Worm (Caenorhabditis elegans) whole organism, early embryonic: ENCODE data around the gene srh-97.

Experiments
- B0310.2 ChIP-seq: sonication (generic microtip); optimal IDR thresholded peaks from 2 replicates; lab custom pipeline; 2016; ENCODE audit warnings: mild to moderate bottlenecking, missing genetic modification characterization, missing compliant biosample characterization
- F13C5.2 ChIP-seq: sonication (generic microtip); optimal IDR thresholded peaks from 2 replicates; lab custom pipeline; 2017; ENCODE audit warnings: mild to moderate bottlenecking, missing genetic modification characterization, inconsistent platforms, missing compliant biosample characterization
- aly-1 ChIP-seq: sonication (generic microtip); optimal IDR thresholded peaks from 2 replicates; lab custom pipeline; 2016; ENCODE audit warnings: missing genetic modification characterization, missing compliant biosample characterization
- ama-1 ChIP-seq: fragments of 150-350 bp; optimal IDR thresholded peaks from 2 replicates; lab custom pipeline; 2014
- ceh-13 ChIP-seq: fragments of 200-800 bp; sonication (Bioruptor generic); optimal IDR thresholded peaks from 2 replicates; lab custom pipeline; 2018; ENCODE audit warnings: mild to moderate bottlenecking, missing genetic modification characterization, missing compliant biosample characterization
- ceh-36 ChIP-seq: sonication (generic microtip); optimal IDR thresholded peaks from 2 replicates; lab custom pipeline; 2016; ENCODE audit warnings: missing genetic modification characterization, inconsistent platforms, missing compliant biosample characterization
- ets-7 ChIP-seq: sonication (generic microtip); optimal IDR thresholded peaks from 2 replicates; lab custom pipeline; 2016; ENCODE audit warnings: missing genotype, missing genetic modification characterization, missing compliant biosample characterization
- flt-1 ChIP-seq: fragments of 200-800 bp; sonication (Bioruptor generic); IDR thresholded peaks from 2 replicates; pipeline ENCODE4 v1.3.6; 2022; ENCODE audit warnings: missing genetic modification characterization, missing compliant biosample characterization
- hmbx-1 ChIP-seq: sonication (generic microtip); optimal IDR thresholded peaks from 2 replicates; lab custom pipeline; 2016; ENCODE audit warnings: mild to moderate bottlenecking, missing genetic modification characterization, missing compliant biosample characterization
- hmg-4 ChIP-seq: fragments of 200-800 bp; sonication (Bioruptor generic); optimal IDR thresholded peaks from 2 replicates; lab custom pipeline; 2018; ENCODE audit warnings: mild to moderate bottlenecking, missing genetic modification characterization, missing compliant biosample characterization
- hnd-1 ChIP-seq: sonication (generic microtip); optimal IDR thresholded peaks from 2 replicates; lab custom pipeline; 2016; ENCODE audit warnings: missing genetic modification characterization, missing compliant biosample characterization
- pes-1 ChIP-seq: fragments of 200-800 bp; sonication (Bioruptor generic); IDR thresholded peaks from 2 replicates; pipeline ENCODE4 v1.3.6; 2022; ENCODE audit warnings: missing genetic modification reagents, missing genetic modification characterization, missing compliant biosample characterization
- scrt-1 ChIP-seq: fragments of 200-800 bp; sonication (Bioruptor generic); IDR thresholded peaks from 2 replicates; pipeline ENCODE4 v1.3.6; 2022; ENCODE audit warnings: missing genetic modification characterization, missing compliant biosample characterization
- sea-1 ChIP-seq: fragments of 200-800 bp; sonication (Bioruptor generic); conservative IDR thresholded peaks from 2 replicates; pipeline ENCODE4 v1.3.6; 2022; ENCODE audit warnings: missing genetic modification characterization, missing compliant biosample characterization
- tbx-11 ChIP-seq: fragments of 200-800 bp; sonication (Bioruptor generic); IDR thresholded peaks from 2 replicates; pipeline ENCODE4 v1.3.6; 2022; ENCODE audit warnings: missing genetic modification characterization, missing compliant biosample characterization
- tbx-37 ChIP-seq: fragments of 200-800 bp; sonication (Bioruptor generic); conservative IDR thresholded peaks from 2 replicates; pipeline ENCODE4 v1.3.6; 2022; ENCODE audit warnings: missing genetic modification reagents, missing genetic modification characterization, missing compliant biosample characterization
- tra-4 ChIP-seq: sonication (generic microtip); optimal IDR thresholded peaks from 2 replicates; lab custom pipeline; 2017; ENCODE audit warnings: missing genetic modification characterization, missing compliant biosample characterization

srh-97 gene

ce11 chrV:17022613-17023322, 5.9 kb downstream of the srh-97 start, which contains the start of the genes F49H6.8 and F49H6.5:
TSS of gene F49H6.8 (minus strand) at chrV:17022663.
TSS of gene F49H6.5 (plus strand) at chrV:17023241.
- TF ChIP-seq F13C5.2 = no peak
- no peak for TF ChIP-seq B0310.2
- TF ChIP-seq pes-1 (GFP tag; lab: Robert Waterston, UW) = no peak

- no peak for TF ChIP-seq flt-1
- no peak for TF ChIP-seq ama-1
- no peak for TF ChIP-seq scrt-1 (GFP tag; lab: Robert Waterston, UW)
- TF ChIP-seq aly-1 (tag; lab: Kevin White, UChicago) = no peak
Measured at ce11 chrV:17026289-17026688, 9.4 kb downstream of the srh-97 start, which contains the start of gene F49H6.15. TSS of gene F49H6.15 (minus strand) at chrV:17026389.

- TF ChIP-seq ceh-36 (tag; lab: Kevin White, UChicago) (no peak), sea-1 (GFP tag; lab: Robert Waterston, UW) (no peak), F13C5.2 (no peak), tbx-37 (no peak), aly-1 (tag; lab: Kevin White, UChicago) (no peak), tra-4 (no peak), hmbx-1 (tag; lab: Kevin White, UChicago) (no peak), hnd-1 (no peak), pes-1 (GFP tag; lab: Robert Waterston, UW) (no peak), ama-1 (no peak), scrt-1 (GFP tag; lab: Robert Waterston, UW) (no peak)
Measured at ce11 chrV:17030430-17030829, 13.5 kb downstream of the srh-97 start.

ce11 chrV:17035850-17036249, 19.0 kb downstream of the srh-97 start, which contains the start of gene srz-94:
TSS of gene srz-94 (minus strand) at chrV:17035950.
- no peak for TF ChIP-seq F13C5.2
- TF ChIP-seq ets-7 (tag; lab: Kevin White, UChicago) = no peak
- TF ChIP-seq scrt-1 (GFP tag; lab: Robert Waterston, UW) = no peak
- no peak for TF ChIP-seq tbx-11 (GFP tag; lab: Robert Waterston, UW)
- TF ChIP-seq ceh-13 (GFP tag; lab: Kevin White, UChicago) = no peak
- TF ChIP-seq aly-1 (tag; lab: Kevin White, UChicago) = no peak
- no peak for TF ChIP-seq hmbx-1 (tag; lab: Kevin White, UChicago)
- TF ChIP-seq hmg-4 (GFP tag; lab: Kevin White, UChicago) = no peak
- no peak for TF ChIP-seq sea-1 (GFP tag; lab: Robert Waterston, UW)
- TF ChIP-seq pes-1 (GFP tag; lab: Robert Waterston, UW) = no peak
- no peak for TF ChIP-seq B0310.2
- no peak for TF ChIP-seq flt-1
- no peak for TF ChIP-seq ceh-36 (tag; lab: Kevin White, UChicago)

ce11 chrV:17042263-17042662, 25.4 kb downstream of the srh-97 start, which contains the start of gene hpo-33:
TSS of gene hpo-33 (plus strand) at chrV:17042563.
- no peak for TF ChIP-seq ama-1
- no peak for TF ChIP-seq tbx-11 (GFP tag; lab: Robert Waterston, UW)
- TF ChIP-seq aly-1 (tag; lab: Kevin White, UChicago) = no peak
- no peak for TF ChIP-seq F13C5.2
- TF ChIP-seq hnd-1 = no peak
- TF ChIP-seq pes-1 (GFP tag; lab: Robert Waterston, UW) = no peak
- TF ChIP-seq B0310.2 = no peak
- no peak for TF ChIP-seq tra-4
- no peak for TF ChIP-seq ceh-13 (GFP tag; lab: Kevin White, UChicago)
- TF ChIP-seq ets-7 (tag; lab: Kevin White, UChicago) = no peak
- no peak for TF ChIP-seq hmg-4 (GFP tag; lab: Kevin White, UChicago)
- TF ChIP-seq flt-1 = no peak
- TF ChIP-seq scrt-1 (GFP tag; lab: Robert Waterston, UW) = no peak
- no peak for TF ChIP-seq ceh-36 (tag; lab: Kevin White, UChicago)
- TF ChIP-seq sea-1 (GFP tag; lab: Robert Waterston, UW) = no peak
- TF ChIP-seq hmbx-1 (tag; lab: Kevin White, UChicago) = no peak
- TF ChIP-seq tbx-37 = no peak

ce11 chrV:17044500-17044899, 27.6 kb downstream of the srh-97 start, which contains the start of gene F28B1.2:
TSS of gene F28B1.2 (plus strand) at chrV:17044800.
- TF ChIP-seq F13C5.2 (no peak), hnd-1 (no peak), ceh-13 (GFP tag; lab: Kevin White, UChicago) (no peak), tra-4 (no peak)

- TF ChIP-seq B0310.2 (no peak), ceh-36 (tag; lab: Kevin White, UChicago) (no peak), sea-1 (GFP tag; lab: Robert Waterston, UW) (no peak), F13C5.2 (no peak), tbx-37 (no peak), ets-7 (tag; lab: Kevin White, UChicago) (no peak)
Measured at ce11 chrV:17059987-17060386, 43.1 kb downstream of the srh-97 start, which contains the start of gene sri-66. TSS of gene sri-66 (plus strand) at chrV:17060287.

- TF ChIP-seq hmbx-1 (tag; lab: Kevin White, UChicago) = no peak
- no peak for TF ChIP-seq hmg-4 (GFP tag; lab: Kevin White, UChicago)
- no peak for TF ChIP-seq tra-4
- TF ChIP-seq F13C5.2 = no peak
- no peak for TF ChIP-seq ama-1
Measured at ce11 chrV:17061585-17061984, 44.7 kb downstream of the srh-97 start, which contains the start of gene F28B1.9. TSS of gene F28B1.9 (plus strand) at chrV:17061885.
